Fruit fly (Drosophila melanogaster) whole organism, pupa: ENCODE data around the gene CG1582.

Experiments used
- CG10348 ChIP-seq: fragments of 200-800 bp; sonication (Bioruptor generic); IDR thresholded peaks from 2 replicates; pipeline ENCODE4 v1.3.6; 2022; ENCODE audit warnings: missing biosample characterization, missing genetic modification characterization
- CG12605 ChIP-seq: fragments of 200-800 bp; sonication (Bioruptor generic); IDR thresholded peaks from 2 replicates; pipeline ENCODE4 v1.3.6; 2022; ENCODE audit warnings: missing biosample characterization, missing genetic modification characterization
- CG13204 ChIP-seq: fragments of 200-800 bp; sonication (Bioruptor generic); optimal IDR thresholded peaks from 2 replicates; lab custom pipeline; 2018; ENCODE audit warnings: missing biosample characterization, mild to moderate bottlenecking, missing genetic modification characterization, moderate library complexity
- CG14655 ChIP-seq: fragments of 200-800 bp; sonication (Bioruptor generic); optimal IDR thresholded peaks from 3 replicates; lab custom pipeline; 2017; ENCODE audit warnings: mild to moderate bottlenecking, missing biosample characterization, missing genetic modification reagents, missing genetic modification characterization
- CG15710 ChIP-seq: fragments of 200-800 bp; sonication (Bioruptor generic); optimal IDR thresholded peaks from 2 replicates; lab custom pipeline; 2018; ENCODE audit warnings: missing biosample characterization, mild to moderate bottlenecking, missing genetic modification characterization, moderate library complexity
- CG32121 ChIP-seq: fragments of 200-800 bp; sonication (Bioruptor generic); IDR thresholded peaks from 2 replicates; pipeline ENCODE4 v1.3.6; 2022; ENCODE audit warnings: missing biosample characterization, missing genetic modification characterization
- CG34367 ChIP-seq: fragments of 200-800 bp; sonication (Bioruptor generic); optimal IDR thresholded peaks from 2 replicates; lab custom pipeline; 2018; ENCODE audit warnings: missing biosample characterization, mild to moderate bottlenecking, missing genetic modification characterization
- CG4496 ChIP-seq: fragments of 200-800 bp; sonication (Bioruptor generic); IDR thresholded peaks from 3 replicates; pipeline ENCODE4 v1.3.6; 2022; ENCODE audit warnings: missing biosample characterization, missing genetic modification characterization
- CG8159 ChIP-seq: fragments of 200-800 bp; sonication (Bioruptor generic); optimal IDR thresholded peaks from 3 replicates; lab custom pipeline; 2018; ENCODE audit warnings: missing biosample characterization, mild to moderate bottlenecking, missing genetic modification characterization, moderate library complexity
- CG8301 ChIP-seq: fragments of 200-800 bp; sonication (Bioruptor generic); optimal IDR thresholded peaks from 2 replicates; lab custom pipeline; 2018; ENCODE audit warnings: missing biosample characterization, mild to moderate bottlenecking, missing genetic modification characterization
- CG9948 ChIP-seq: fragments of 200-800 bp; sonication (Bioruptor generic); optimal IDR thresholded peaks from 2 replicates; lab custom pipeline; 2018; ENCODE audit warnings: missing biosample characterization, mild to moderate bottlenecking, missing genetic modification characterization, moderate library complexity
- D1 ChIP-seq: fragments of 200-800 bp; sonication (Bioruptor generic); optimal IDR thresholded peaks from 2 replicates; lab custom pipeline; 2018; ENCODE audit warnings: missing biosample characterization, mild to moderate bottlenecking, missing genetic modification characterization, moderate library complexity
- Ets98B ChIP-seq: fragments of 200-800 bp; sonication (Bioruptor generic); IDR thresholded peaks from 2 replicates; pipeline ENCODE4 v1.3.6; 2022; ENCODE audit warnings: missing biosample characterization, missing genetic modification characterization
- Pif1B ChIP-seq: fragments of 200-800 bp; sonication (Bioruptor generic); optimal IDR thresholded peaks from 3 replicates; lab custom pipeline; 2016; ENCODE audit warnings: missing biosample characterization, missing genetic modification characterization
- Snoo ChIP-seq: fragments of 200-800 bp; sonication (Bioruptor generic); optimal IDR thresholded peaks from 3 replicates; lab custom pipeline; 2017; ENCODE audit warnings: missing biosample characterization, mild to moderate bottlenecking, missing genetic modification characterization, inconsistent platforms
- fd96Ca ChIP-seq: fragments of 200-800 bp; sonication (Bioruptor generic); IDR thresholded peaks from 3 replicates; pipeline ENCODE4 v1.3.6; 2022; ENCODE audit warnings: missing biosample characterization, missing genetic modification characterization
- gl ChIP-seq: fragments of 200-800 bp; sonication (Bioruptor generic); optimal IDR thresholded peaks from 2 replicates; lab custom pipeline; 2018; ENCODE audit warnings: missing biosample characterization, mild to moderate bottlenecking, missing genetic modification characterization
- rn ChIP-seq: fragments of 200-800 bp; sonication (Bioruptor generic); IDR thresholded peaks from 2 replicates; pipeline ENCODE4 v1.3.6; 2022; ENCODE audit warnings: missing biosample characterization, missing genetic modification characterization

Gene CG1582

DNA sequence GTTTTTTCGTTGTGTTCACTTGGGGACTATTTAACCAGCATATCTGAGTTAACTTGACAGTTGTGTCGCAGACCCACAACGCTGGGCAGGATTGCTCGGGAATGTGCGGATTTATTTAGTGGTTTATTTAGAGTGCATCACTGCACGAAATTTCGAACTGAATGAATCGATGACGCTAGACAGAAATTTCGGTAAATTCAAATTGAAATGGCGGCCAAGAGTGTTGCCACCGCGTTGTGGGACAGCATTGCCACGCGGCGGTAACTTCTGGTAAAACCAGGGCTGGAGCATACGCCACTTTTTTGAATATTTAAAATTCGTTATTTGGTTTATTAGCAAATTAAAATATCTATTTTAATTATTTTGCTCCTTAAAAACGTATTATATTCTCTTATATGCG, 44.4 kb downstream of the CG1582 start, which contains the start of gene feo:
feo (minus strand) TSS at position 184 of the 400 bp plus-strand sequence.
- TF ChIP-seq fd96Ca (GFP tag; lab: Robert Waterston, UW) (no peak), CG13204 (GFP tag; lab: Kevin White, UChicago) (no peak), CG34367 (tag; lab: Kevin White, UChicago) (no peak), CG15710 (tag; lab: Kevin White, UChicago) (no peak), Ets98B (no peak), Snoo (no peak)
- TF ChIP-seq, all 21 proteins: peak for 0

DNA sequence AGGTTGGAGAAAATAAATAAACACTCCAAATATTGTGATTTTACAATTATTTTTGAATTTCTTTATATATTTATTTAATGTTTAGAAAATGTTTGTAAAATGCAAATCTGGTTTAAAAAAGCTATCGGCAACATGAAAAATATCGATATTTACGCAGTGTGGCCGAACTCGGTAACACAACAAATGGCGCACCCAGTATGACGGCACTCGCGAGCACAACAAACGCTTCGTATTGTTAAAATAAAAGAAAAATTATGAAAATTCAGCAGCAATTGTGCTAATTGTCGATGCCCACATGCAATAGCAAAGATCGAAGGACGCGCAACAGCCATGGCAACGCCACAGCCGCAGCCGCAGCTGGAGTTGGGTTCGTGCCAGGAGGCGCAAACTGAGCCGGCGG, 50.5 kb downstream of the CG1582 start, which contains the start of gene CG2202:
CG2202 (plus strand) TSS at position 193 of the 400 bp plus-strand sequence.
- TF ChIP-seq gl (tag; lab: Kevin White, UChicago) (no peak), CG4496 (GFP tag; lab: Robert Waterston, UW) (no peak), D1 (tag; lab: Kevin White, UChicago) (no peak), CG8159 (tag; lab: Kevin White, UChicago) (no peak), CG9948 (tag; lab: Kevin White, UChicago) (no peak), CG15710 (tag; lab: Kevin White, UChicago) (no peak), CG10348 (GFP tag; lab: Robert Waterston, UW) (no peak), Pif1B (GFP tag; lab: Kevin White, UChicago) (no peak)

dm6 chrX:10847447-10847846, 51.7 kb downstream of the CG1582 start:
- TF ChIP-seq fd96Ca (GFP tag; lab: Robert Waterston, UW): no peak
- no peak for TF ChIP-seq CG9948 (tag; lab: Kevin White, UChicago)

dm6 chrX:10847436-10847446, 51.9 kb downstream of the CG1582 start, which contains the start of gene Pgls:
Gene Pgls (plus strand): TSS chrX:10847438.
- no peak for TF ChIP-seq fd96Ca (GFP tag; lab: Robert Waterston, UW)
- TF ChIP-seq Ets98B: no peak
- no peak for TF ChIP-seq rn (GFP tag; lab: Robert Waterston, UW)
- TF ChIP-seq CG4496 (GFP tag; lab: Robert Waterston, UW): no peak

dm6 chrX:10846972-10847435, 52.1 kb downstream of the CG1582 start, which contains the start of gene sbr:
Gene sbr (minus strand): TSS chrX:10847092.
- TF ChIP-seq fd96Ca (GFP tag; lab: Robert Waterston, UW) (0 out of 3 replicates have a peak, but pooled peaks have one; percentile 10), CG10348 (GFP tag; lab: Robert Waterston, UW) (no peak)

- no peak for TF ChIP-seq D1 (tag; lab: Kevin White, UChicago)
- no peak for TF ChIP-seq gl (tag; lab: Kevin White, UChicago)
- no peak for TF ChIP-seq CG10348 (GFP tag; lab: Robert Waterston, UW)
- TF ChIP-seq CG13204 (GFP tag; lab: Kevin White, UChicago): no peak
- TF ChIP-seq CG8301 (tag; lab: Kevin White, UChicago): no peak
- TF ChIP-seq CG12605 (GFP tag; lab: Robert Waterston, UW): no peak
- TF ChIP-seq Snoo: no peak
- TF ChIP-seq rn (GFP tag; lab: Robert Waterston, UW): no peak
- no peak for TF ChIP-seq CG4496 (GFP tag; lab: Robert Waterston, UW)
- TF ChIP-seq CG34367 (tag; lab: Kevin White, UChicago): no peak
- TF ChIP-seq fd96Ca (GFP tag; lab: Robert Waterston, UW): no peak
- TF ChIP-seq, all 21 proteins: peak for 0
These were observed 53.8 kb downstream of the CG1582 start for dm6 chrX:10845256-10845655.

DNA sequence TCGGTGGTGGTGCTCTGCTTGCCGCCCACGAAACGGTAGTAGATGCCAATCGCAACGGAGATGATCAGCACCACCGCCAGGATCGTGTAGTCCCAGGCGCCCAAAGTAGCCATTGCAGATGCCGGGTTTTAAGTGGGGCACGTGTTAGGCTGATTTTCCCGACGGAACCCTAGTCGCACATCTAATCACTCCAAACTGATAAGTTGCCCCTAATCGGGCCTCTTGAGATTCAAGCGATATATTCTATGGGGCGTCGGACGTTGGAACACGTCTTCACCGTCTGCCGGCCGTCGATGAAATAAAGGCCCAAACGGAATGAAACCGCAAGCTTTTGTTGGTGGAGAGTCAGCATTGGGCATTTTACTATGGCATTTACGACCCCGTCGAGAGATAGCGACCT, 54.3 kb downstream of the CG1582 start, which contains the start of gene CG32669:
CG32669 (minus strand) TSS at position 275 of the 400 bp plus-strand sequence.
- no peak for TF ChIP-seq CG8301 (tag; lab: Kevin White, UChicago)
- no peak for TF ChIP-seq CG4496 (GFP tag; lab: Robert Waterston, UW)
- TF ChIP-seq CG9948 (tag; lab: Kevin White, UChicago): no peak
- TF ChIP-seq CG15710 (tag; lab: Kevin White, UChicago): no peak
- no peak for TF ChIP-seq CG14655 (GFP tag; lab: Kevin White, UChicago)
- TF ChIP-seq D1 (tag; lab: Kevin White, UChicago): no peak
- TF ChIP-seq fd96Ca (GFP tag; lab: Robert Waterston, UW): no peak
- TF ChIP-seq CG32121 (GFP tag; lab: Robert Waterston, UW): no peak
